Worm (Caenorhabditis elegans) whole organism, young adult: ENCODE data around the gene D2023.3.

ENCODE experiments used
- F33H1.4 ChIP-seq: fragments of 200-800 bp; sonication (Bioruptor generic); IDR thresholded peaks from 2 replicates; pipeline ENCODE4 v1.3.6; 2022; ENCODE audit warnings: missing genetic modification reagents, missing genetic modification characterization, missing compliant biosample characterization
- K11D2.4 ChIP-seq: fragments of 200-800 bp; sonication (Bioruptor generic); IDR thresholded peaks from 2 replicates; pipeline ENCODE4 v1.3.6; 2022; ENCODE audit warnings: missing genetic modification reagents, missing genetic modification characterization, missing compliant biosample characterization
- K12H6.12 ChIP-seq: fragments of 200-800 bp; sonication (Bioruptor generic); optimal IDR thresholded peaks from 2 replicates; lab custom pipeline; 2018; ENCODE audit warnings: mild to moderate bottlenecking, missing genetic modification characterization, missing compliant biosample characterization
- Y67H2A.10 ChIP-seq: fragments of 200-800 bp; sonication (Bioruptor generic); conservative IDR thresholded peaks from 2 replicates; pipeline ENCODE4 v1.3.6; 2022; ENCODE audit warnings: missing genetic modification reagents, missing genetic modification characterization, missing compliant biosample characterization
- atf-7 ChIP-seq: sonication (generic microtip); optimal IDR thresholded peaks from 2 replicates; lab custom pipeline; 2017; ENCODE audit warnings: mild to moderate bottlenecking, missing genetic modification characterization, missing compliant biosample characterization
- athp-1 ChIP-seq: sonication (generic microtip); optimal IDR thresholded peaks from 2 replicates; lab custom pipeline; 2017; ENCODE audit warnings: mild to moderate bottlenecking, missing genetic modification characterization, missing compliant biosample characterization
- cebp-1 ChIP-seq, 2 experiments: fragments of 200-800 bp in 1 of 2; sonication (Bioruptor generic) in 1 of 2; sonication (generic microtip) in 1 of 2; IDR thresholded peaks in 1 of 2; optimal IDR thresholded peaks in 1 of 2; 2 replicates each; pipeline versions ENCODE4 v1.3.6 to Lab custom; 2017 to 2022; ENCODE audit warnings: missing compliant biosample characterization in 2 of 2, missing genetic modification characterization in 2 of 2, mild to moderate bottlenecking in 1 of 2, missing genetic modification reagents in 1 of 2, moderate library complexity in 1 of 2
- chd-7 ChIP-seq: sonication (generic microtip); optimal IDR thresholded peaks from 2 replicates; lab custom pipeline; 2016; ENCODE audit warnings: mild to moderate bottlenecking, missing genetic modification characterization, moderate library complexity, missing compliant biosample characterization
- die-1 ChIP-seq: sonication (generic microtip); optimal IDR thresholded peaks from 2 replicates; lab custom pipeline; 2016; ENCODE audit warnings: missing genotype, mild to moderate bottlenecking, missing genetic modification characterization, missing compliant biosample characterization
- egl-44 ChIP-seq: fragments of 200-800 bp; sonication (Bioruptor generic); IDR thresholded peaks from 2 replicates; pipeline ENCODE4 v1.3.6; 2022; ENCODE audit warnings: missing genetic modification reagents, missing genetic modification characterization, missing compliant biosample characterization
- ekl-4 ChIP-seq: fragments of 200-800 bp; sonication (Bioruptor generic); IDR thresholded peaks from 2 replicates; pipeline ENCODE4 v1.3.6; 2022; ENCODE audit warnings: missing genetic modification reagents, missing genetic modification characterization, missing compliant biosample characterization
- ets-4 ChIP-seq: fragments of 200-800 bp; sonication (Bioruptor generic); optimal IDR thresholded peaks from 2 replicates; lab custom pipeline; 2018; ENCODE audit warnings: mild to moderate bottlenecking, missing genetic modification characterization, missing compliant biosample characterization
- hlh-12 ChIP-seq: sonication (generic microtip); optimal IDR thresholded peaks from 2 replicates; lab custom pipeline; 2016; ENCODE audit warnings: missing genetic modification characterization, missing compliant biosample characterization
- hlh-26 ChIP-seq: fragments of 200-800 bp; sonication (Bioruptor generic); conservative IDR thresholded peaks from 2 replicates; pipeline ENCODE4 v1.3.6; 2022; ENCODE audit warnings: missing genetic modification reagents, missing genetic modification characterization, missing compliant biosample characterization
- hmg-1.2 ChIP-seq: fragments of 200-800 bp; sonication (Bioruptor generic); IDR thresholded peaks from 2 replicates; pipeline ENCODE4 v1.3.6; 2022; ENCODE audit warnings: missing genetic modification reagents, missing genetic modification characterization, missing compliant biosample characterization
- let-526 ChIP-seq: fragments of 200-800 bp; sonication (Bioruptor generic); IDR thresholded peaks from 2 replicates; pipeline ENCODE4 v1.3.6; 2022; ENCODE audit warnings: missing genetic modification reagents, missing genetic modification characterization, missing compliant biosample characterization
- let-607 ChIP-seq, 2 experiments: fragments of 200-800 bp in 1 of 2; sonication (Bioruptor generic) in 1 of 2; sonication (generic microtip) in 1 of 2; optimal IDR thresholded peaks; 2 replicates each; lab custom pipeline; 2016 to 2018; ENCODE audit warnings: mild to moderate bottlenecking in 2 of 2, missing compliant biosample characterization in 2 of 2, missing genetic modification characterization in 2 of 2, moderate library complexity in 2 of 2, missing genotype in 1 of 2
- lin-40 ChIP-seq: sonication (generic microtip); optimal IDR thresholded peaks from 2 replicates; lab custom pipeline; 2016; ENCODE audit warnings: missing genetic modification characterization, mild to moderate bottlenecking, missing compliant biosample characterization, missing genotype, missing genetic modification reagents
- lin-54 ChIP-seq: fragments of 200-800 bp; sonication (Bioruptor generic); optimal IDR thresholded peaks from 2 replicates; lab custom pipeline; 2018; ENCODE audit warnings: mild to moderate bottlenecking, missing genetic modification characterization, missing compliant biosample characterization
- lsl-1 ChIP-seq: fragments of 200-800 bp; sonication (Bioruptor generic); optimal IDR thresholded peaks from 2 replicates; lab custom pipeline; 2018; ENCODE audit warnings: mild to moderate bottlenecking, missing genetic modification characterization, moderate library complexity, missing compliant biosample characterization
- lsy-27 ChIP-seq: sonication (generic microtip); optimal IDR thresholded peaks from 2 replicates; lab custom pipeline; 2017; ENCODE audit warnings: missing genetic modification characterization, mild to moderate bottlenecking, missing compliant biosample characterization, antibody characterized with exemption, missing genotype, borderline replicate concordance; ENCODE audit not compliant: insufficient read depth
- madf-10 ChIP-seq: sonication (generic microtip); optimal IDR thresholded peaks from 2 replicates; lab custom pipeline; 2016; ENCODE audit warnings: mild to moderate bottlenecking, missing genetic modification characterization, missing compliant biosample characterization
- madf-6 ChIP-seq: fragments of 200-800 bp; sonication (Bioruptor generic); IDR thresholded peaks from 2 replicates; pipeline ENCODE4 v1.3.6; 2022; ENCODE audit warnings: missing genetic modification reagents, missing genetic modification characterization, missing compliant biosample characterization
- madf-8 ChIP-seq: fragments of 200-800 bp; sonication (Bioruptor generic); conservative IDR thresholded peaks from 2 replicates; pipeline ENCODE4 v1.3.6; 2022; ENCODE audit warnings: missing genetic modification reagents, missing genetic modification characterization, missing compliant biosample characterization
- nfya-1 ChIP-seq: sonication (generic microtip); optimal IDR thresholded peaks from 2 replicates; lab custom pipeline; 2017; ENCODE audit warnings: antibody characterized with exemption, missing compliant biosample characterization, missing genetic modification characterization, borderline replicate concordance; ENCODE audit not compliant: insufficient read depth
- nhr-80 ChIP-seq: sonication (generic microtip); optimal IDR thresholded peaks from 2 replicates; lab custom pipeline; 2016; ENCODE audit warnings: missing genetic modification characterization, missing compliant biosample characterization
- nhr-90 ChIP-seq: sonication (generic microtip); optimal IDR thresholded peaks from 2 replicates; lab custom pipeline; 2016; ENCODE audit warnings: missing genotype, mild to moderate bottlenecking, missing genetic modification characterization, missing compliant biosample characterization
- pha-4 ChIP-seq: fragments of 150-350 bp; sonication (generic microtip); optimal IDR thresholded peaks from 2 replicates; lab custom pipeline; 2014; ENCODE audit warnings: missing biosample characterization, missing genetic modification reagents, missing genetic modification characterization
- rec-8 ChIP-seq, 2 experiments: sonication (generic microtip); optimal IDR thresholded peaks; 2 replicates each; lab custom pipeline; 2016; ENCODE audit warnings: mild to moderate bottlenecking in 2 of 2, missing genetic modification characterization in 2 of 2, missing genetic modification reagents in 2 of 2, missing genotype in 2 of 2, missing biosample characterization in 1 of 2, missing compliant biosample characterization in 1 of 2, moderate library complexity in 1 of 2
- repo-1 ChIP-seq: sonication (generic microtip); optimal IDR thresholded peaks from 2 replicates; lab custom pipeline; 2017; ENCODE audit warnings: mild to moderate bottlenecking, missing genetic modification characterization, missing compliant biosample characterization
- rpc-1 ChIP-seq, 2 experiments: fragments of 150-350 bp in 1 of 2; sonication (generic microtip) in 1 of 2; optimal IDR thresholded peaks; 2 replicates each; lab custom pipeline; 2014 to 2018; ENCODE audit warnings: missing biosample characterization in 1 of 2, missing genetic modification characterization in 1 of 2, missing genetic modification reagents in 1 of 2, missing genotype in 1 of 2
- sdz-38 ChIP-seq: sonication (generic microtip); optimal IDR thresholded peaks from 2 replicates; lab custom pipeline; 2016; ENCODE audit warnings: missing genotype, missing genetic modification characterization, missing compliant biosample characterization
- sea-2 ChIP-seq: fragments of 200-800 bp; sonication (Bioruptor generic); IDR thresholded peaks from 2 replicates; pipeline ENCODE4 v1.3.6; 2022; ENCODE audit warnings: missing genetic modification characterization, missing compliant biosample characterization
- snpc-1.3 ChIP-seq: sonication (generic microtip); optimal IDR thresholded peaks from 2 replicates; lab custom pipeline; 2017; ENCODE audit warnings: missing genetic modification characterization, mild to moderate bottlenecking, missing compliant biosample characterization, antibody characterized with exemption, moderate library complexity, missing genotype, missing genetic modification reagents; ENCODE audit not compliant: insufficient read depth
- snpc-4 ChIP-seq, 5 experiments: fragments of 150-350 bp in 1 of 5; sonication (generic microtip) in 4 of 5; optimal IDR thresholded peaks; 2 replicates each; lab custom pipeline; 2014 to 2018; ENCODE audit warnings: missing genetic modification characterization in 5 of 5, missing biosample characterization in 3 of 5, antibody characterized with exemption in 2 of 5, mild to moderate bottlenecking in 2 of 5, missing compliant biosample characterization in 2 of 5, missing genotype in 2 of 5, moderate library complexity in 2 of 5, missing genetic modification reagents in 1 of 5
- somi-1 ChIP-seq: fragments of 200-800 bp; sonication (Bioruptor generic); optimal IDR thresholded peaks from 2 replicates; lab custom pipeline; 2018; ENCODE audit warnings: mild to moderate bottlenecking, missing genetic modification characterization, missing compliant biosample characterization
- sptf-2 ChIP-seq: fragments of 200-800 bp; sonication (Bioruptor generic); optimal IDR thresholded peaks from 2 replicates; lab custom pipeline; 2018; ENCODE audit warnings: mild to moderate bottlenecking, missing genetic modification characterization, missing compliant biosample characterization
- xnd-1 ChIP-seq: sonication (generic microtip); optimal IDR thresholded peaks from 2 replicates; lab custom pipeline; 2016; ENCODE audit warnings: missing genotype, missing genetic modification reagents, missing genetic modification characterization, missing compliant biosample characterization
- ztf-6 ChIP-seq: fragments of 200-800 bp; sonication (Bioruptor generic); IDR thresholded peaks from 2 replicates; pipeline ENCODE4 v1.3.6; 2022; ENCODE audit warnings: missing genetic modification reagents, missing genetic modification characterization, missing compliant biosample characterization

Gene D2023.3

ce11 chrV:11852305-11852704 lies 40.5 kb upstream of the D2023.3 start:
- no peak for TF ChIP-seq nfya-1 (tag; lab: Kevin White, UChicago)
- no peak for TF ChIP-seq hmg-1.2 (GFP tag; lab: Robert Waterston, UW)
- TF ChIP-seq ztf-6 (GFP tag; lab: Robert Waterston, UW), result no peak
- no peak for TF ChIP-seq egl-44
- no peak for TF ChIP-seq hlh-26 (GFP tag; lab: Robert Waterston, UW)
- no peak for TF ChIP-seq sea-2 (GFP tag; lab: Robert Waterston, UW)
- no peak for TF ChIP-seq cebp-1 (GFP tag; IDR thresholded peaks at IDR 0.05; lab: Robert Waterston, UW)
- no peak for TF ChIP-seq cebp-1 (tag; optimal IDR thresholded peaks at IDR 0.05; lab: Kevin White, UChicago)
- no peak for TF ChIP-seq lsy-27 (tag; lab: Kevin White, UChicago)

DNA sequence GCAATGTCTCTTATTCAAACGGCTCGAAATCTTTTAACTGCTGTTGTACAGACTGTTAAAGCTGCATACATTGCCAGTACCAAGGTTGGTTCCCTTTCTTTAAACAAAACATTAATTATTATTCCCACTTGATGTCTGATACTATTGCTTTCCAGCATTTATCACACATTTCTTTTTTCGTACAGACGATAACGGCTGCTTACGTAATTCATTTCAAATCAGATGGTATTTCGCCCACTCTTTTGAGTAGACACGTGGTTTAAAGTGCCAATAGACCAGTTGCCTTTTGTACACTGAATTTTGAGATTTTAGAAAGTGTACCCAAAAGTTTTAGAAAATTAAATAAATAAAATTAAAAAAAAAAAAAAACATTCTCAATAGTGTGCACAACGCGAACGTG lies 37.6 kb upstream of the D2023.3 start:
- TF ChIP-seq ekl-4 (GFP tag; lab: Robert Waterston, UW) (no peak), cebp-1 (GFP tag; IDR thresholded peaks at IDR 0.05; lab: Robert Waterston, UW) (no peak), cebp-1 (tag; optimal IDR thresholded peaks at IDR 0.05; lab: Kevin White, UChicago) (peak; percentile 39), nhr-80 (peak; percentile 56)

DNA sequence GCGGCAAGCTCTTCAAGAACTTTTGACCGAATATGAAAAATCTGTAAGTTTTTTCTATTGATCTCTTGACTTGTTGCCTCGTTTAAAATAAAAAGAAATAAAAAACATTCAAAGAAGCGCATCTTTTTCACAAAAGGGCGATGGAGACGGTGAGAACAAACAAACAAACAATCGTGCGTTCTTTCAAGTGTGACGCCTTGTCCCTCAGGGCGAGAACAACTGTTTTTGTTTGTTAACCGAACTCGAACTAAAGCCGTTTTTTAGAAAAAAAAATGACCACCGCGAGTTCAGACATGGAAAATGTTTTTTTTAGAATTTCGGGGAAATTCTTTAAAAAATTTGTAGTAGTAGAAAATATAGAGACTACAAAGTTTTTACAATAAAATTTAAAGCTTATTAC lies 35.1 kb upstream of the D2023.3 start:
- TF ChIP-seq somi-1 (no peak), Y67H2A.10 (GFP tag; lab: Robert Waterston, UW) (no peak), hlh-12 (tag; lab: Kevin White, UChicago) (no peak)

- TF ChIP-seq sdz-38 (tag; lab: Kevin White, UChicago) (no peak), xnd-1 (tag; lab: Kevin White, UChicago) (peak; percentile 13), F33H1.4 (GFP tag; lab: Robert Waterston, UW) (peak; percentile 80), madf-8 (GFP tag; lab: Robert Waterston, UW) (peak; percentile 83), rec-8 (tag; optimal IDR thresholded peaks at IDR 0.05; lab: Kevin White, UChicago) (no peak), nhr-90 (no peak), madf-6 (peak; percentile 80), lsl-1 (GFP tag; lab: Kevin White, UChicago) (peak; percentile 88)
Measured at ce11 chrV:11845492-11845891, 33.7 kb upstream of the D2023.3 start, which contains the start of gene hmp-1. Gene hmp-1, plus strand, starts transcription at chrV:11845871.

DNA sequence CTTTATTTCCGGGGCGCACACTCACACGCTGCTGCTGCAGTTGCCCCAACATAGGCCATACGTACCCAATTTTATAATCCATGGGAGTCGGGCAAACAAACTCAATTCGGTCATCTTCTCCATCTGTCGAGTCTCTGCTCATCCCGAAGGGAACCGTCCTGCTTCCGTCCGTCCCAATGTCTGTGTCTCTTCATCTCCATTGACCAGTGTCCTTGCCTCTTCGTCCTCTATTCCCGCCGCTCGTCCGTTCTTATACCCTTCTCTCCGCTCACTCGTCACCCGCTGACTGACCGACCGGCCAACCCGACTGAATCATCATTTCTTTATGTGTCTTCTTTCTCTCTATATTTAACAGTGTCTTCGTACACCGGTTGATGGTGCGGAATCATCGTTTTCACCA lies 33.0 kb upstream of the D2023.3 start:
- no peak for TF ChIP-seq die-1 (tag; lab: Kevin White, UChicago)
- TF ChIP-seq let-526 (GFP tag; lab: Robert Waterston, UW), result no peak
- no peak for TF ChIP-seq xnd-1 (tag; lab: Kevin White, UChicago)
- no peak for TF ChIP-seq ets-4 (GFP tag; lab: Kevin White, UChicago)
- TF ChIP-seq F33H1.4 (GFP tag; lab: Robert Waterston, UW), result no peak
- no peak for TF ChIP-seq athp-1 (tag; lab: Kevin White, UChicago)
- TF ChIP-seq madf-10 (tag; lab: Kevin White, UChicago), result no peak
- no peak for TF ChIP-seq rpc-1 (optimal IDR thresholded peaks at IDR 0.05; lab: Kevin White, UChicago)
- TF ChIP-seq rpc-1 (tag; optimal IDR thresholded peaks at IDR 0.05; lab: Kevin White, UChicago), result no peak
- TF ChIP-seq let-607 (tag; optimal IDR thresholded peaks at IDR 0.05; lab: Kevin White, UChicago), result no peak
- peak; percentile 38 for TF ChIP-seq K12H6.12 (tag; lab: Kevin White, UChicago)
- no peak for TF ChIP-seq sptf-2 (GFP tag; lab: Kevin White, UChicago)
- no peak for TF ChIP-seq snpc-1.3
- TF ChIP-seq chd-7 (tag; lab: Kevin White, UChicago), result peak; percentile 12
- 0 out of 2 replicates have a peak, but pooled peaks have one; percentile 48 for TF ChIP-seq K11D2.4 (GFP tag; lab: Robert Waterston, UW)
- TF ChIP-seq rec-8 (tag; optimal IDR thresholded peaks at IDR 0.05; lab: Kevin White, UChicago), result no peak
- no peak for TF ChIP-seq lin-40
- peak; percentile 45; the same call in 1 of the 2 replicates for TF ChIP-seq hmg-1.2 (GFP tag; lab: Robert Waterston, UW)
- no peak for TF ChIP-seq snpc-4 (GFP tag; optimal IDR thresholded peaks at IDR 0.05; lab: Kevin White, UChicago)
- no peak for TF ChIP-seq snpc-4 (tag; optimal IDR thresholded peaks at IDR 0.05; lab: Kevin White, UChicago)
- no peak for TF ChIP-seq lin-54 (GFP tag; lab: Kevin White, UChicago)
- no peak for TF ChIP-seq pha-4 (tag; lab: Kevin White, UChicago)
- TF ChIP-seq atf-7 (tag; lab: Kevin White, UChicago), result no peak
- no peak for TF ChIP-seq repo-1
